Worm (Caenorhabditis elegans): ENCODE results near the gene glb-20.
A peak's percentile ranks its signal among the peaks of the same experiment; 100 is the strongest.

The glb-20 gene

ce11 chrX:13518861-13519713 lies 36.9 kb downstream of the glb-20 start, which contains the start of the genes cdk-4 and F18H3.1:
cdk-4 (minus strand) TSS chrX:13518911.
F18H3.1 (plus strand) TSS chrX:13519663.
- peak; percentile 32 for TF ChIP-seq skn-1 (tag; optimal IDR thresholded peaks at IDR 0.05)
- no peak for TF ChIP-seq tbx-2 (tag; optimal IDR thresholded peaks at IDR 0.05)
- peak; percentile 64 for TF ChIP-seq lin-15B (tag; optimal IDR thresholded peaks at IDR 0.05)
- TF ChIP-seq jun-1 (tag; optimal IDR thresholded peaks at IDR 0.05), result no peak
- TF ChIP-seq elt-3 (tag; optimal IDR thresholded peaks at IDR 0.05), result no peak
- TF ChIP-seq ceh-9 (tag; optimal IDR thresholded peaks at IDR 0.05), result no peak
- no peak for TF ChIP-seq fkh-2 (tag; optimal IDR thresholded peaks at IDR 0.05)
- TF ChIP-seq mml-1 (tag; optimal IDR thresholded peaks at IDR 0.05), result no peak
- no peak for TF ChIP-seq nhr-67 (tag; optimal IDR thresholded peaks at IDR 0.05)
- TF ChIP-seq aly-2 (tag; optimal IDR thresholded peaks at IDR 0.05), result no peak
- no peak for TF ChIP-seq daf-12 (tag; optimal IDR thresholded peaks at IDR 0.05)
- TF ChIP-seq egl-27 (tag; optimal IDR thresholded peaks at IDR 0.05), result no peak
- no peak for TF ChIP-seq sea-2 (GFP tag; optimal IDR thresholded peaks at IDR 0.05)
- no peak for TF ChIP-seq zag-1 (tag; optimal IDR thresholded peaks at IDR 0.05)
- peak; percentile 85 for TF ChIP-seq lin-39 (tag; optimal IDR thresholded peaks at IDR 0.05)
- TF ChIP-seq ama-1 (optimal IDR thresholded peaks at IDR 0.05), result no peak
- no peak for TF ChIP-seq nhr-28 (tag; optimal IDR thresholded peaks at IDR 0.05)
- no peak for TF ChIP-seq pqm-1 (tag; optimal IDR thresholded peaks at IDR 0.05)
- TF ChIP-seq elt-1 (tag; optimal IDR thresholded peaks at IDR 0.05), result peak; percentile 20
- no peak for TF ChIP-seq nhr-237 (tag; optimal IDR thresholded peaks at IDR 0.05)
- TF ChIP-seq nhr-25 (tag; optimal IDR thresholded peaks at IDR 0.05), result peak; percentile 72
- TF ChIP-seq pha-4 (tag; optimal IDR thresholded peaks at IDR 0.05), result peak; percentile 14
- TF ChIP-seq nhr-11 (tag; optimal IDR thresholded peaks at IDR 0.05), result no peak
- TF ChIP-seq fos-1 (tag; optimal IDR thresholded peaks at IDR 0.05), result no peak
- peak; percentile 52 for TF ChIP-seq nfya-1 (tag; optimal IDR thresholded peaks at IDR 0.05; ENCODE audit: insufficient read depth)
- TF ChIP-seq elt-2 (tag; optimal IDR thresholded peaks at IDR 0.05), result peak; percentile 40
- TF ChIP-seq ceh-82 (tag; optimal IDR thresholded peaks at IDR 0.05), result no peak
- no peak for TF ChIP-seq fkh-10 (GFP tag; optimal IDR thresholded peaks at IDR 0.05)

DNA sequence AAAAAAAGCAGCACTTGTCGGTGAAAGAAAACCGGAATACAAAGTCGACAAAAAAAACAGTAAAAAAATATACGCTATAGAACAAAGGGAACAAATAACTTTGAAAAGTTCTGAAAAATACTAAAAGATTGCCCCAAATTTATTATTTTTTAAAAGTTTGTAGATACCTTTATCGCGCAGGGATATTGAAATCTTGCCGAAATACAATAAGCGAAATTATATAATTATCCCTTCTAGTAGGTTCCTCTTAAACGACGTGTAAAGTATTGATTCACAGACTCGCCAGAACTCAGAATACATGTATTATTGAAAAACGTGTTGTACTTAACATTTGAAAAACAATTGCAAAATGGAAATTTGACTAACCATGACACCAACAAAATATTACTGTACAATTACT lies 41.6 kb downstream of the glb-20 start:
- TF ChIP-seq skn-1 (tag; optimal IDR thresholded peaks at IDR 0.05) (peak; percentile 95), sea-2 (GFP tag; optimal IDR thresholded peaks at IDR 0.05) (no peak), nhr-77 (tag; optimal IDR thresholded peaks at IDR 0.05) (peak; percentile 94), elt-3 (tag; optimal IDR thresholded peaks at IDR 0.05) (peak in 1 of 3 experiments; percentile 63), nhr-11 (tag; optimal IDR thresholded peaks at IDR 0.05) (peak; percentile 60), fkh-10 (GFP tag; optimal IDR thresholded peaks at IDR 0.05) (peak; percentile 65), lin-39 (tag; optimal IDR thresholded peaks at IDR 0.05) (peak; percentile 69), pqm-1 (tag; optimal IDR thresholded peaks at IDR 0.05) (peak; percentile 73), hmg-11 (tag; optimal IDR thresholded peaks at IDR 0.05) (peak; percentile 78), jun-1 (tag; optimal IDR thresholded peaks at IDR 0.05) (peak; percentile 97), ama-1 (optimal IDR thresholded peaks at IDR 0.05) (no peak), zag-1 (tag; optimal IDR thresholded peaks at IDR 0.05) (no peak), ztf-4 (tag; optimal IDR thresholded peaks at IDR 0.05) (no peak), nhr-43 (tag; optimal IDR thresholded peaks at IDR 0.05; ENCODE audit: poor library complexity, severe bottlenecking) (peak; percentile 95), pha-4 (tag; optimal IDR thresholded peaks at IDR 0.05) (peak; percentile 90), egl-5 (tag; optimal IDR thresholded peaks at IDR 0.05) (peak; percentile 42), lsy-12 (tag; optimal IDR thresholded peaks at IDR 0.05) (peak; percentile 62), elt-1 (tag; optimal IDR thresholded peaks at IDR 0.05) (peak; percentile 47), elt-2 (tag; optimal IDR thresholded peaks at IDR 0.05) (peak; percentile 50), lin-15B (tag; optimal IDR thresholded peaks at IDR 0.05) (peak; percentile 12), ceh-9 (tag; optimal IDR thresholded peaks at IDR 0.05) (no peak), nhr-28 (tag; optimal IDR thresholded peaks at IDR 0.05) (no peak), nhr-25 (tag; optimal IDR thresholded peaks at IDR 0.05) (peak; percentile 75), tbx-2 (tag; optimal IDR thresholded peaks at IDR 0.05) (peak; percentile 95), nhr-237 (tag; optimal IDR thresholded peaks at IDR 0.05) (no peak), fos-1 (tag; optimal IDR thresholded peaks at IDR 0.05) (peak; percentile 27), nhr-76 (tag; optimal IDR thresholded peaks at IDR 0.05) (peak; percentile 41), ceh-82 (tag; optimal IDR thresholded peaks at IDR 0.05) (peak; percentile 94), egl-27 (tag; optimal IDR thresholded peaks at IDR 0.05) (peak; percentile 77), ZK546.5 (tag; optimal IDR thresholded peaks at IDR 0.05) (no peak), mdl-1 (tag; optimal IDR thresholded peaks at IDR 0.05) (peak; percentile 12), mml-1 (tag; optimal IDR thresholded peaks at IDR 0.05) (no peak), aly-2 (tag; optimal IDR thresholded peaks at IDR 0.05) (peak; percentile 61), ceh-28 (tag; optimal IDR thresholded peaks at IDR 0.05) (peak; percentile 98), nhr-12 (tag; optimal IDR thresholded peaks at IDR 0.05) (peak; percentile 11), unc-39 (tag; optimal IDR thresholded peaks at IDR 0.05) (no peak), nfya-1 (tag; optimal IDR thresholded peaks at IDR 0.05; ENCODE audit: insufficient read depth) (peak; percentile 54), eor-1 (tag; optimal IDR thresholded peaks at IDR 0.05) (peak in 1 of 2 experiments; percentile 80), R02D3.7 (tag; optimal IDR thresholded peaks at IDR 0.05) (peak; percentile 82), ceh-16 (tag; optimal IDR thresholded peaks at IDR 0.05) (peak; percentile 53), nhr-67 (tag; optimal IDR thresholded peaks at IDR 0.05) (no peak), daf-12 (tag; optimal IDR thresholded peaks at IDR 0.05) (peak; percentile 4), fkh-2 (tag; optimal IDR thresholded peaks at IDR 0.05) (no peak), ztf-11 (tag; optimal IDR thresholded peaks at IDR 0.05) (no peak), unc-62 (GFP tag; optimal IDR thresholded peaks at IDR 0.05) (no peak)
